Fruit fly (Drosophila melanogaster) Kc167 (cell line): ENCODE measurements around the gene CG43693.

Source experiments
- Myc ChIP-seq: fragments of >200 bp; optimal IDR thresholded peaks from 2 replicates; lab custom pipeline; 2017; ENCODE audit warnings: missing external identifiers
- psq ChIP-seq: fragments of >200 bp; optimal IDR thresholded peaks from 2 replicates; lab custom pipeline; 2017; ENCODE audit warnings: missing external identifiers

DNA sequence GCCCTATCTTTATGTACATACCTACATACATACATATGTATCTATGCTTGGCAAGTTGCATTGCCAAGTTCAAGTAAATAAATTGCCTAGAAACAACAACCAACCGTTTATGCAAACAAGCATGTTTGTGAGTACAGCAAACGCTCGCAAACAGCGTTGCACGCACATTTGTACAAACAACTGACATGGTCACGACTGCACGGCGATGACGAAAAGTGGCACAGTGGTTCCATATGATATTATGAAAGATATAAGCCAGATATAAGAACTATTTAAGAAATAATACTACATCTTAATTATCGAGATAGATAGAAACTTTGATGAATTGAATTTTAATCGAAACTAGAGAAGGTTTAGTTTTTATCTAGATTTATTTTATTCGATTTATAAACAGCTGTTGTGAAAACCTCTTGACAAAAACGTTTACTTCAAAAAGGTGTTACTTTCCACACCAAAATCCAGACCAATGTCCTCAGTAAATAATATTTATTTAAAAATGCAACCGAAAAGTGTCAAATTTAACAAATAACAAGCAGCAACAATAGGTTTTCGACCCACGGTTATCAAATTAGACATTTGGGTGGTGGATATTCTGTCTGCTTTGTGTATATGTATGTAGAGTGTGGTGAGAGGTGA is 38.8 kb upstream of the CG43693 start:
- no peak for TF ChIP-seq psq
- no peak for TF ChIP-seq Myc
